ENCODE assay signal across 3 fruit fly cellular contexts in genomic region chr3R:31580032-31580431, dm6.
TF ChIP-seq lines count a peak whose summit lies in the region.

No protein-coding gene starts in this region.

- no peak for TF ChIP-seq CTCF in whole organism, embryonic (GFP tag; optimal IDR thresholded peaks at IDR 0.05; lab: Kevin White, UChicago)

TF ChIP-seq in whole organism, 6 proteins besides CTCF, POLR2A, EP300 and RAD21:
- TF ChIP-seq CG8478 (optimal IDR thresholded peaks at IDR 0.05; lab: Kevin White, UChicago) (no peak), EcR (GFP tag; optimal IDR thresholded peaks at IDR 0.05; lab: Kevin White, UChicago) (no peak), usp (GFP tag; optimal IDR thresholded peaks at IDR 0.05; lab: Kevin White, UChicago) (no peak), Dll (optimal IDR thresholded peaks at IDR 0.05; lab: Kevin White, UChicago) (peak; percentile 57), pan (optimal IDR thresholded peaks at IDR 0.05; lab: Kevin White, UChicago) (no peak)

TF ChIP-seq in whole organism, adult, 20 proteins besides CTCF, POLR2A, EP300 and RAD21:
- TF ChIP-seq Clk (GFP tag; optimal IDR thresholded peaks at IDR 0.05; lab: Kevin White, UChicago) (no peak), CG14711 (tag; optimal IDR thresholded peaks at IDR 0.05; lab: Kevin White, UChicago) (peak; percentile 88)

TF ChIP-seq in whole organism, embryonic, 481 proteins besides CTCF, POLR2A, EP300 and RAD21:
- TF ChIP-seq CG18619 (GFP tag; optimal IDR thresholded peaks at IDR 0.05; lab: Kevin White, UChicago), result no peak
- TF ChIP-seq CG17385 (GFP tag; optimal IDR thresholded peaks at IDR 0.05; lab: Kevin White, UChicago), result peak; percentile 83
- no peak for TF ChIP-seq fd96Cb (tag; optimal IDR thresholded peaks at IDR 0.05; lab: Kevin White, UChicago)
- peak; percentile 47 for TF ChIP-seq CG9215 (GFP tag; IDR thresholded peaks at IDR 0.05; lab: Robert Waterston, UW)
- no peak for TF ChIP-seq Awh (GFP tag; IDR thresholded peaks at IDR 0.05; lab: Robert Waterston, UW)
TF ChIP-seq in whole organism, embryonic: peak in this region for 2.
